Worm (Caenorhabditis elegans) whole organism, L3 larva: ENCODE measurements around the gene cal-3.

Experiments used
- R02D3.7 ChIP-seq: fragments of 150-350 bp; optimal IDR thresholded peaks from 2 replicates; lab custom pipeline; 2014; ENCODE audit warnings: missing biosample characterization, missing genetic modification characterization
- ZK546.5 ChIP-seq: sonication (generic microtip); optimal IDR thresholded peaks from 2 replicates; lab custom pipeline; 2017; ENCODE audit warnings: missing biosample characterization, missing genetic modification characterization
- aly-2 ChIP-seq: fragments of 150-350 bp; optimal IDR thresholded peaks from 2 replicates; lab custom pipeline; 2014; ENCODE audit warnings: missing biosample characterization, missing genetic modification characterization
- ama-1 ChIP-seq: fragments of 150-350 bp; optimal IDR thresholded peaks from 2 replicates; lab custom pipeline; 2018
- ceh-16 ChIP-seq: sonication (generic microtip); optimal IDR thresholded peaks from 2 replicates; lab custom pipeline; 2017; ENCODE audit warnings: missing biosample characterization, missing genetic modification characterization
- ceh-28 ChIP-seq: fragments of 150-350 bp; optimal IDR thresholded peaks from 2 replicates; lab custom pipeline; 2014; ENCODE audit warnings: missing biosample characterization, missing genetic modification reagents, missing genetic modification characterization
- ceh-82 ChIP-seq: fragments of 150-350 bp; optimal IDR thresholded peaks from 2 replicates; lab custom pipeline; 2014; ENCODE audit warnings: missing biosample characterization, missing genetic modification characterization
- ceh-9 ChIP-seq: sonication (generic microtip); optimal IDR thresholded peaks from 2 replicates; lab custom pipeline; 2018; ENCODE audit warnings: missing biosample characterization, missing genetic modification characterization
- daf-12 ChIP-seq: fragments of 150-350 bp; optimal IDR thresholded peaks from 2 replicates; lab custom pipeline; 2014; ENCODE audit warnings: missing biosample characterization, missing genetic modification reagents, missing genetic modification characterization
- egl-27 ChIP-seq: sonication (generic microtip); optimal IDR thresholded peaks from 4 replicates; lab custom pipeline; 2017; ENCODE audit warnings: missing biosample characterization, missing genetic modification reagents, missing genetic modification characterization
- elt-1 ChIP-seq: fragments of 150-350 bp; optimal IDR thresholded peaks from 2 replicates; lab custom pipeline; 2014; ENCODE audit warnings: missing biosample characterization, missing genetic modification characterization
- elt-2 ChIP-seq: sonication (generic microtip); optimal IDR thresholded peaks from 2 replicates; lab custom pipeline; 2016; ENCODE audit warnings: missing genetic modification reagents, mild to moderate bottlenecking, missing genetic modification characterization, missing compliant biosample characterization
- eor-1 ChIP-seq, 2 experiments: fragments of 150-350 bp; optimal IDR thresholded peaks; 2 replicates each; lab custom pipeline; 2014 to 2018; ENCODE audit warnings: missing biosample characterization in 2 of 2, missing genetic modification characterization in 2 of 2
- fkh-10 ChIP-seq: sonication (generic microtip); optimal IDR thresholded peaks from 2 replicates; lab custom pipeline; 2017; ENCODE audit warnings: missing biosample characterization, missing genetic modification reagents, missing genetic modification characterization
- fkh-2 ChIP-seq: fragments of 150-350 bp; optimal IDR thresholded peaks from 2 replicates; lab custom pipeline; 2014; ENCODE audit warnings: missing biosample characterization, missing genetic modification reagents, missing genetic modification characterization
- fos-1 ChIP-seq: fragments of 150-350 bp; optimal IDR thresholded peaks from 2 replicates; lab custom pipeline; 2014; ENCODE audit warnings: missing biosample characterization, missing genetic modification characterization
- hmg-11 ChIP-seq: sonication (generic microtip); optimal IDR thresholded peaks from 2 replicates; lab custom pipeline; 2016; ENCODE audit warnings: missing genetic modification characterization, missing compliant biosample characterization
- jun-1 ChIP-seq: fragments of 150-350 bp; optimal IDR thresholded peaks from 2 replicates; lab custom pipeline; 2014; ENCODE audit warnings: missing biosample characterization, missing genetic modification reagents, missing genetic modification characterization
- lin-15B ChIP-seq: fragments of 150-350 bp; optimal IDR thresholded peaks from 2 replicates; lab custom pipeline; 2014; ENCODE audit warnings: missing biosample characterization, missing genetic modification characterization
- lin-39 ChIP-seq: fragments of 150-350 bp; optimal IDR thresholded peaks from 2 replicates; lab custom pipeline; 2018; ENCODE audit warnings: missing biosample characterization, missing genetic modification reagents, missing genetic modification characterization
- lsy-12 ChIP-seq: sonication (generic microtip); optimal IDR thresholded peaks from 2 replicates; lab custom pipeline; 2016; ENCODE audit warnings: mild to moderate bottlenecking, missing genetic modification characterization, missing compliant biosample characterization
- mdl-1 ChIP-seq: fragments of 150-350 bp; optimal IDR thresholded peaks from 2 replicates; lab custom pipeline; 2014; ENCODE audit warnings: missing biosample characterization, missing genetic modification characterization
- mml-1 ChIP-seq: fragments of 150-350 bp; sonication (generic microtip); optimal IDR thresholded peaks from 3 replicates; lab custom pipeline; 2014; ENCODE audit warnings: missing biosample characterization, missing genetic modification characterization
- nfya-1 ChIP-seq: sonication (generic microtip); optimal IDR thresholded peaks from 2 replicates; lab custom pipeline; 2017; ENCODE audit warnings: missing genetic modification characterization, mild to moderate bottlenecking, missing compliant biosample characterization, antibody characterized with exemption, moderate library complexity; ENCODE audit not compliant: insufficient read depth
- nhr-11 ChIP-seq: fragments of 150-350 bp; optimal IDR thresholded peaks from 2 replicates; lab custom pipeline; 2014; ENCODE audit warnings: missing biosample characterization, missing genetic modification characterization
- nhr-12 ChIP-seq: fragments of 150-350 bp; optimal IDR thresholded peaks from 2 replicates; lab custom pipeline; 2014; ENCODE audit warnings: missing biosample characterization, missing genetic modification characterization
- nhr-23 ChIP-seq: fragments of 150-350 bp; optimal IDR thresholded peaks from 2 replicates; lab custom pipeline; 2014; ENCODE audit warnings: missing biosample characterization, missing genetic modification reagents, missing genetic modification characterization
- nhr-237 ChIP-seq: fragments of 150-350 bp; optimal IDR thresholded peaks from 2 replicates; lab custom pipeline; 2014; ENCODE audit warnings: missing biosample characterization, missing genetic modification characterization
- nhr-25 ChIP-seq: sonication (generic microtip); optimal IDR thresholded peaks from 2 replicates; lab custom pipeline; 2017; ENCODE audit warnings: missing biosample characterization, missing genetic modification characterization
- nhr-43 ChIP-seq: sonication (generic microtip); optimal IDR thresholded peaks from 2 replicates; lab custom pipeline; 2016; ENCODE audit warnings: mild to moderate bottlenecking, missing genetic modification characterization, missing compliant biosample characterization; ENCODE audit not compliant: poor library complexity, severe bottlenecking
- nhr-67 ChIP-seq: fragments of 150-350 bp; optimal IDR thresholded peaks from 2 replicates; lab custom pipeline; 2014; ENCODE audit warnings: missing biosample characterization, missing genetic modification characterization
- nhr-76 ChIP-seq: fragments of 150-350 bp; sonication (generic microtip); optimal IDR thresholded peaks from 5 replicates; lab custom pipeline; 2014; ENCODE audit warnings: missing biosample characterization, missing genetic modification characterization
- nhr-77 ChIP-seq: fragments of 150-350 bp; optimal IDR thresholded peaks from 2 replicates; lab custom pipeline; 2014; ENCODE audit warnings: missing biosample characterization, missing genetic modification characterization
- pha-4 ChIP-seq: fragments of 150-350 bp; optimal IDR thresholded peaks from 2 replicates; lab custom pipeline; 2014; ENCODE audit warnings: missing biosample characterization, missing genetic modification reagents, missing genetic modification characterization
- pqm-1 ChIP-seq: fragments of 150-350 bp; optimal IDR thresholded peaks from 2 replicates; lab custom pipeline; 2017; ENCODE audit warnings: missing biosample characterization, missing genetic modification characterization, inconsistent platforms
- sea-2 ChIP-seq: fragments of 150-350 bp; sonication (generic microtip); optimal IDR thresholded peaks from 4 replicates; lab custom pipeline; 2014; ENCODE audit warnings: missing biosample characterization, missing genetic modification reagents, missing genetic modification characterization
- snpc-4 ChIP-seq: fragments of 150-350 bp; optimal IDR thresholded peaks from 2 replicates; lab custom pipeline; 2014; ENCODE audit warnings: missing biosample characterization, missing genetic modification characterization
- unc-39 ChIP-seq: sonication (generic microtip); optimal IDR thresholded peaks from 4 replicates; lab custom pipeline; 2017; ENCODE audit warnings: missing biosample characterization, missing genetic modification characterization
- unc-62 ChIP-seq: fragments of 150-350 bp; sonication (generic microtip); optimal IDR thresholded peaks from 4 replicates; lab custom pipeline; 2014; ENCODE audit warnings: missing biosample characterization, missing genetic modification reagents, missing genetic modification characterization
- ztf-11 ChIP-seq: fragments of 150-350 bp; optimal IDR thresholded peaks from 2 replicates; lab custom pipeline; 2014; ENCODE audit warnings: missing biosample characterization, missing genetic modification characterization
- ztf-4 ChIP-seq: fragments of 150-350 bp; optimal IDR thresholded peaks from 2 replicates; lab custom pipeline; 2014; ENCODE audit warnings: missing biosample characterization, missing genetic modification characterization

Gene cal-3

ce11 chrIV:3803252-3803651, 31.7 kb downstream of the cal-3 start, which contains the start of the genes algn-14 and M02B7.2:
algn-14 (minus strand) TSS chrIV:3803426.
M02B7.2 (plus strand) TSS chrIV:3803581.
- TF ChIP-seq elt-1 (no peak), nhr-43 (tag; lab: Kevin White, UChicago) (peak; percentile 88), daf-12 (tag; lab: Kevin White, UChicago) (no peak), nhr-12 (tag; lab: Kevin White, UChicago) (no peak), mdl-1 (tag; lab: Kevin White, UChicago) (no peak), unc-62 (GFP tag; lab: Kevin White, UChicago) (no peak), pqm-1 (tag; lab: Kevin White, UChicago) (no peak), fos-1 (tag; lab: Kevin White, UChicago) (no peak), lsy-12 (tag; lab: Kevin White, UChicago) (peak; percentile 19), nhr-11 (no peak), unc-39 (no peak), nhr-76 (tag; lab: Kevin White, UChicago) (no peak), ceh-16 (no peak), egl-27 (tag; lab: Kevin White, UChicago) (no peak), eor-1 (tag; optimal IDR thresholded peaks at IDR 0.05; lab: Kevin White, UChicago) (no peak), fkh-10 (no peak), nhr-67 (no peak), mml-1 (no peak), nhr-23 (peak; percentile 42), jun-1 (tag; lab: Kevin White, UChicago) (peak; percentile 22), nfya-1 (peak; percentile 42), pha-4 (peak; percentile 66), ceh-9 (tag; lab: Kevin White, UChicago) (no peak), elt-2 (tag; lab: Kevin White, UChicago) (peak; percentile 47), nhr-77 (tag; lab: Kevin White, UChicago) (no peak), ZK546.5 (tag; lab: Kevin White, UChicago) (no peak), lin-15B (peak; percentile 74), ama-1 (lab: Kevin White, UChicago) (no peak), nhr-237 (tag; lab: Kevin White, UChicago) (no peak), fkh-2 (tag; lab: Kevin White, UChicago) (no peak), aly-2 (tag; lab: Kevin White, UChicago) (no peak), ceh-28 (tag; lab: Kevin White, UChicago) (peak; percentile 5), ztf-11 (tag; lab: Kevin White, UChicago) (no peak), lin-39 (tag; lab: Kevin White, UChicago) (peak; percentile 9), snpc-4 (tag; lab: Kevin White, UChicago) (peak; percentile 70), sea-2 (GFP tag; lab: Kevin White, UChicago) (no peak), ceh-82 (tag; lab: Kevin White, UChicago) (no peak), R02D3.7 (tag; lab: Kevin White, UChicago) (peak; percentile 92), hmg-11 (tag; lab: Kevin White, UChicago) (peak; percentile 30), ztf-4 (tag; lab: Kevin White, UChicago) (no peak)

- no peak for TF ChIP-seq ceh-82 (tag; lab: Kevin White, UChicago)
- TF ChIP-seq lin-15B = no peak
- no peak for TF ChIP-seq eor-1 (tag; optimal IDR thresholded peaks at IDR 0.05; lab: Kevin White, UChicago)
- no peak for TF ChIP-seq ceh-28 (tag; lab: Kevin White, UChicago)
- no peak for TF ChIP-seq sea-2 (GFP tag; lab: Kevin White, UChicago)
- no peak for TF ChIP-seq fkh-10
- TF ChIP-seq nfya-1 = no peak
- no peak for TF ChIP-seq aly-2 (tag; lab: Kevin White, UChicago)
- no peak for TF ChIP-seq unc-39
Measured at ce11 chrIV:3800952-3801351, 34.0 kb downstream of the cal-3 start, which contains the start of gene osm-3. osm-3 (minus strand) TSS chrIV:3801052.

ce11 chrIV:3797442-3797841, 37.5 kb downstream of the cal-3 start:
- TF ChIP-seq elt-2 (tag; lab: Kevin White, UChicago) = no peak
- no peak for TF ChIP-seq ceh-16
- TF ChIP-seq nhr-25 (tag; lab: Kevin White, UChicago) = no peak
- no peak for TF ChIP-seq ceh-9 (tag; lab: Kevin White, UChicago)
- TF ChIP-seq nhr-11 = no peak
- no peak for TF ChIP-seq fos-1 (tag; lab: Kevin White, UChicago)
